Worm (Caenorhabditis elegans) whole organism, L4 larva: ENCODE results near the gene efa-6.

Experiments used
- D1046.2 ChIP-seq: fragments of 200-800 bp; sonication (Bioruptor generic); IDR thresholded peaks from 2 replicates; pipeline ENCODE4 v1.3.6; 2022; ENCODE audit warnings: missing genetic modification characterization, missing compliant biosample characterization
- F37D6.2 ChIP-seq: sonication (generic microtip); optimal IDR thresholded peaks from 2 replicates; lab custom pipeline; 2016; ENCODE audit warnings: mild to moderate bottlenecking, missing genetic modification characterization, missing compliant biosample characterization
- F44E2.7 ChIP-seq: fragments of 200-800 bp; sonication (Bioruptor generic); IDR thresholded peaks from 2 replicates; pipeline ENCODE4 v2.1.2; 2022; ENCODE audit warnings: missing genetic modification characterization, missing compliant biosample characterization
- R02D3.7 ChIP-seq: fragments of 150-350 bp; sonication (generic microtip); optimal IDR thresholded peaks from 3 replicates; lab custom pipeline; 2014; ENCODE audit warnings: missing biosample characterization, missing genetic modification characterization
- T20F7.1 ChIP-seq: fragments of 200-800 bp; sonication (Bioruptor generic); optimal IDR thresholded peaks from 2 replicates; lab custom pipeline; 2018; ENCODE audit warnings: mild to moderate bottlenecking, missing genetic modification characterization, missing compliant biosample characterization
- Y105C5A.15 ChIP-seq: fragments of 200-800 bp; sonication (Bioruptor generic); IDR thresholded peaks from 2 replicates; pipeline ENCODE4 v1.3.6; 2022; ENCODE audit warnings: missing genetic modification characterization, missing compliant biosample characterization
- ZK546.5 ChIP-seq, 2 experiments: sonication (generic microtip); optimal IDR thresholded peaks; 2 replicates each; lab custom pipeline; 2017; ENCODE audit warnings: missing biosample characterization in 2 of 2, missing genetic modification characterization in 2 of 2
- aha-1 ChIP-seq: fragments of 150-350 bp; peaks from one replicate; lab custom pipeline; 2014; ENCODE audit warnings: missing biosample characterization, missing genetic modification characterization
- aly-2 ChIP-seq: sonication (generic microtip); optimal IDR thresholded peaks from 2 replicates; lab custom pipeline; 2018; ENCODE audit warnings: missing biosample characterization, missing genetic modification characterization
- arid-1 ChIP-seq: fragments of 200-800 bp; sonication (Bioruptor generic); conservative IDR thresholded peaks from 2 replicates; pipeline ENCODE4 v1.3.6; 2022; ENCODE audit warnings: missing genetic modification reagents, missing genetic modification characterization, missing compliant biosample characterization
- ceh-28 ChIP-seq: fragments of 150-350 bp; optimal IDR thresholded peaks from 2 replicates; lab custom pipeline; 2014; ENCODE audit warnings: missing biosample characterization, missing genetic modification reagents, missing genetic modification characterization
- ces-1 ChIP-seq: fragments of 150-350 bp; sonication (generic microtip); optimal IDR thresholded peaks from 4 replicates; lab custom pipeline; 2014; ENCODE audit warnings: missing biosample characterization, missing genetic modification reagents, missing genetic modification characterization
- ctbp-1 ChIP-seq: fragments of 200-800 bp; sonication (Bioruptor generic); IDR thresholded peaks from 2 replicates; pipeline ENCODE4 v1.3.6; 2022; ENCODE audit warnings: missing genetic modification reagents, missing genetic modification characterization, missing compliant biosample characterization
- daf-16 ChIP-seq, 3 experiments: sonication (generic microtip); optimal IDR thresholded peaks; 2 replicates each; lab custom pipeline; 2016 to 2017; ENCODE audit warnings: missing genetic modification characterization in 3 of 3, missing genetic modification reagents in 3 of 3, mild to moderate bottlenecking in 2 of 3, missing compliant biosample characterization in 2 of 3, missing biosample characterization in 1 of 3, moderate library complexity in 1 of 3
- daf-19 ChIP-seq: fragments of 200-800 bp; sonication (Bioruptor generic); conservative IDR thresholded peaks from 2 replicates; pipeline ENCODE4 v1.3.6; 2022; ENCODE audit warnings: missing genetic modification characterization, missing compliant biosample characterization
- dve-1 ChIP-seq: sonication (generic microtip); optimal IDR thresholded peaks from 2 replicates; lab custom pipeline; 2017; ENCODE audit warnings: antibody characterized with exemption, mild to moderate bottlenecking, missing genetic modification characterization, missing compliant biosample characterization; ENCODE audit not compliant: insufficient read depth
- fos-1 ChIP-seq: fragments of 150-350 bp; optimal IDR thresholded peaks from 2 replicates; lab custom pipeline; 2014; ENCODE audit warnings: missing biosample characterization, missing genetic modification characterization
- hif-1 ChIP-seq, 2 experiments: sonication (generic microtip); optimal IDR thresholded peaks; 2 replicates each; lab custom pipeline; 2016 to 2017; ENCODE audit warnings: missing compliant biosample characterization in 2 of 2, missing genetic modification characterization in 2 of 2, missing genetic modification reagents in 2 of 2, missing genotype in 2 of 2, mild to moderate bottlenecking in 1 of 2
- hlh-11 ChIP-seq: fragments of 200-800 bp; sonication (Bioruptor generic); optimal IDR thresholded peaks from 2 replicates; lab custom pipeline; 2018; ENCODE audit warnings: mild to moderate bottlenecking, missing genetic modification characterization, missing compliant biosample characterization
- jun-1 ChIP-seq: fragments of 150-350 bp; optimal IDR thresholded peaks from 2 replicates; lab custom pipeline; 2014; ENCODE audit warnings: missing biosample characterization, missing genetic modification reagents, missing genetic modification characterization
- lim-7 ChIP-seq: fragments of 200-800 bp; sonication (Bioruptor generic); IDR thresholded peaks from 2 replicates; pipeline ENCODE4 v1.3.6; 2022; ENCODE audit warnings: missing genetic modification characterization, missing compliant biosample characterization
- lin-38 ChIP-seq: fragments of 200-800 bp; sonication (Bioruptor generic); IDR thresholded peaks from 2 replicates; pipeline ENCODE4 v1.3.6; 2022; ENCODE audit warnings: missing genetic modification reagents, missing genetic modification characterization, missing compliant biosample characterization
- mep-1 ChIP-seq: fragments of 150-350 bp; sonication (generic microtip); optimal IDR thresholded peaks from 3 replicates; lab custom pipeline; 2014; ENCODE audit warnings: missing biosample characterization, missing genetic modification characterization
- nhr-10 ChIP-seq: fragments of 150-350 bp; optimal IDR thresholded peaks from 2 replicates; lab custom pipeline; 2014; ENCODE audit warnings: missing biosample characterization, missing genetic modification characterization
- nhr-11 ChIP-seq: fragments of 150-350 bp; optimal IDR thresholded peaks from 2 replicates; lab custom pipeline; 2014; ENCODE audit warnings: missing biosample characterization, missing genetic modification characterization
- nhr-111 ChIP-seq: fragments of 200-800 bp; sonication (Bioruptor generic); optimal IDR thresholded peaks from 2 replicates; lab custom pipeline; 2018; ENCODE audit warnings: mild to moderate bottlenecking, missing genetic modification characterization, missing compliant biosample characterization
- nhr-25 ChIP-seq: sonication (generic microtip); optimal IDR thresholded peaks from 2 replicates; lab custom pipeline; 2017; ENCODE audit warnings: missing genetic modification characterization, mild to moderate bottlenecking, missing compliant biosample characterization, antibody characterized with exemption, moderate library complexity, borderline replicate concordance; ENCODE audit not compliant: insufficient read depth
- nhr-41 ChIP-seq: fragments of 200-800 bp; sonication (Bioruptor generic); IDR thresholded peaks from 2 replicates; pipeline ENCODE4 v1.3.6; 2022; ENCODE audit warnings: missing genetic modification reagents, missing genetic modification characterization, missing compliant biosample characterization
- nhr-6 ChIP-seq: fragments of 150-350 bp; optimal IDR thresholded peaks from 2 replicates; lab custom pipeline; 2014; ENCODE audit warnings: missing biosample characterization, missing genetic modification characterization
- pqm-1 ChIP-seq: sonication (generic microtip); optimal IDR thresholded peaks from 2 replicates; lab custom pipeline; 2017; ENCODE audit warnings: missing biosample characterization, missing genetic modification characterization
- rbr-2 ChIP-seq: sonication (generic microtip); optimal IDR thresholded peaks from 2 replicates; lab custom pipeline; 2016; ENCODE audit warnings: missing genotype, missing genetic modification characterization, missing compliant biosample characterization
- set-16 ChIP-seq: fragments of 200-800 bp; sonication (Bioruptor generic); IDR thresholded peaks from 2 replicates; pipeline ENCODE4 v1.3.6; 2022; ENCODE audit warnings: missing genetic modification reagents, missing genetic modification characterization, missing compliant biosample characterization
- skn-1 ChIP-seq: fragments of 150-350 bp; optimal IDR thresholded peaks from 2 replicates; lab custom pipeline; 2014; ENCODE audit warnings: missing biosample characterization, missing genetic modification characterization
- snpc-1.2 ChIP-seq: fragments of 200-800 bp; sonication (Bioruptor generic); IDR thresholded peaks from 2 replicates; pipeline ENCODE4 v1.3.6; 2022; ENCODE audit warnings: missing genetic modification reagents, missing genetic modification characterization, missing compliant biosample characterization
- unc-62 ChIP-seq, 3 experiments: fragments of 150-350 bp in 1 of 3; sonication (generic microtip); optimal IDR thresholded peaks in 2 of 3; peaks in 1 of 3; 1 replicate in 1 of 3; 2 replicates in 2 of 3; lab custom pipeline; 2014 to 2017; ENCODE audit warnings: missing biosample characterization in 3 of 3, missing genetic modification characterization in 3 of 3, missing genetic modification reagents in 3 of 3, missing genotype in 1 of 3
- zag-1 ChIP-seq: fragments of 150-350 bp; optimal IDR thresholded peaks from 2 replicates; lab custom pipeline; 2014; ENCODE audit warnings: missing biosample characterization, missing genetic modification characterization
- ztf-11 ChIP-seq: fragments of 150-350 bp; optimal IDR thresholded peaks from 2 replicates; lab custom pipeline; 2014; ENCODE audit warnings: missing biosample characterization, missing genetic modification characterization

Gene efa-6

DNA sequence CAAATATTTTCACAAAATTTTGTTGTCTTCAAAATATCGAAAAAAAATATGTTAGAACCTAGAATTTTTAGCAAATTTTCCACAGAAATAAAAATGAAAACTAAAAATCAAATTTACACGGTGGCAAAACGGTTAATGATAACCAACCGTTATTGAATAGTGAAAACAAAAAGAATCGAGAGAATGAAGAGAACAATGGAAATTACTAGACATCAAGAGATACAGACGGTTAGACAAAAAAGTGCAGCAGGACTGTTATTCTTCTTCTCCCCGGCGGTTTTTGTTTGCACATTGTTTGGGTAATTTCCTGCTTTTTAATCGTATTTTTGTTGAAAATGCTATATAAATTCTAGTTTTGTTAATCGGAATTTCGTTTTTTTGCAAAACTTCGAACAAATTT lies 4.4 kb upstream of the efa-6 start:
- TF ChIP-seq ctbp-1 (no peak), ces-1 (GFP tag; lab: Kevin White, UChicago) (no peak), aly-2 (no peak), skn-1 (no peak), fos-1 (no peak), dve-1 (tag; lab: Kevin White, UChicago) (peak; percentile 22), F44E2.7 (GFP tag; lab: Robert Waterston, UW) (no peak), pqm-1 (tag; lab: Kevin White, UChicago) (no peak), F37D6.2 (tag; lab: Kevin White, UChicago) (no peak), ceh-28 (no peak), daf-16 (GFP tag; optimal IDR thresholded peaks at IDR 0.05; lab: Kevin White, UChicago) (no peak), daf-16 (tag; optimal IDR thresholded peaks at IDR 0.05; lab: Kevin White, UChicago) (peak; percentile 42), D1046.2 (GFP tag; lab: Robert Waterston, UW) (no peak), jun-1 (tag; lab: Kevin White, UChicago) (no peak), R02D3.7 (no peak), hlh-11 (tag; lab: Kevin White, UChicago) (no peak), ztf-11 (tag; lab: Kevin White, UChicago) (no peak)

ce11 chrIV:12617934-12618333 lies 3.4 kb upstream of the efa-6 start:
- TF ChIP-seq nhr-41 (GFP tag; lab: Robert Waterston, UW), result no peak
- peak; percentile 54 for TF ChIP-seq lin-38 (GFP tag; lab: Robert Waterston, UW)
- peak; percentile 14 for TF ChIP-seq aha-1 (tag; lab: Kevin White, UChicago)

ce11 chrIV:12616943-12617689 lies 2.6 kb upstream of the efa-6 start:
- peak; percentile 5 for TF ChIP-seq mep-1 (tag; lab: Kevin White, UChicago)
- no peak for TF ChIP-seq aly-2
- peak; percentile 9 for TF ChIP-seq nhr-6 (tag; lab: Kevin White, UChicago)
- peak; percentile 4 for TF ChIP-seq hlh-11 (tag; lab: Kevin White, UChicago)
- peak; percentile 31; the same call in 1 of the 2 replicates for TF ChIP-seq set-16 (GFP tag; lab: Robert Waterston, UW)
- no peak for TF ChIP-seq Y105C5A.15 (GFP tag; lab: Robert Waterston, UW)

- no peak for TF ChIP-seq zag-1 (tag; lab: Kevin White, UChicago)
- no peak for TF ChIP-seq snpc-1.2 (GFP tag; lab: Robert Waterston, UW)
- TF ChIP-seq daf-19 (GFP tag; lab: Robert Waterston, UW), result no peak
- TF ChIP-seq T20F7.1, result no peak
- TF ChIP-seq hlh-11 (tag; lab: Kevin White, UChicago), result peak; percentile 14
- no peak for TF ChIP-seq daf-16 (GFP tag; optimal IDR thresholded peaks at IDR 0.05; lab: Kevin White, UChicago)
- TF ChIP-seq daf-16 (tag; optimal IDR thresholded peaks at IDR 0.05; lab: Kevin White, UChicago), result no peak
- TF ChIP-seq unc-62 (GFP tag; optimal IDR thresholded peaks at IDR 0.05 in 1 of 2; lab: Kevin White, UChicago), result peak in 1 of 2 experiments; percentile 94
- TF ChIP-seq unc-62 (tag; optimal IDR thresholded peaks at IDR 0.05; lab: Kevin White, UChicago), result no peak
- no peak for TF ChIP-seq rbr-2 (tag; lab: Kevin White, UChicago)
- TF ChIP-seq aha-1 (tag; lab: Kevin White, UChicago), result no peak
- TF ChIP-seq ZK546.5 (tag; optimal IDR thresholded peaks at IDR 0.05; lab: Kevin White, UChicago), result no peak
- TF ChIP-seq nhr-41 (GFP tag; lab: Robert Waterston, UW), result no peak
- no peak for TF ChIP-seq nhr-111 (GFP tag; lab: Kevin White, UChicago)
- TF ChIP-seq arid-1 (GFP tag; lab: Robert Waterston, UW), result no peak
- TF ChIP-seq nhr-11 (tag; lab: Kevin White, UChicago), result peak; percentile 5
- TF ChIP-seq nhr-10 (tag; lab: Kevin White, UChicago), result no peak
- no peak for TF ChIP-seq nhr-25 (tag; lab: Kevin White, UChicago)
- no peak for TF ChIP-seq hif-1 (tag; optimal IDR thresholded peaks at IDR 0.05; lab: Kevin White, UChicago)
- no peak for TF ChIP-seq lim-7 (GFP tag; lab: Robert Waterston, UW)
- peak; percentile 26; the same call in 1 of the 2 replicates for TF ChIP-seq set-16 (GFP tag; lab: Robert Waterston, UW)
Measured at ce11 chrIV:12615122-12615745, 710 bp upstream of the efa-6 start.
